Worm (Caenorhabditis elegans) whole organism, L2 larva: Measurements from ENCODE around the gene pqn-65.

Experiments
- alr-1 ChIP-seq: fragments of 150-350 bp; optimal IDR thresholded peaks from 2 replicates; lab custom pipeline; 2014; ENCODE audit warnings: missing biosample characterization, missing genetic modification characterization
- ceh-82 ChIP-seq: fragments of 150-350 bp; optimal IDR thresholded peaks from 2 replicates; lab custom pipeline; 2014; ENCODE audit warnings: missing biosample characterization, missing genetic modification characterization
- egl-27 ChIP-seq: sonication (generic microtip); optimal IDR thresholded peaks from 3 replicates; lab custom pipeline; 2017; ENCODE audit warnings: missing biosample characterization, missing genetic modification reagents, missing genetic modification characterization
- elt-3 ChIP-seq: sonication (generic microtip); optimal IDR thresholded peaks from 2 replicates; lab custom pipeline; 2017; ENCODE audit warnings: missing biosample characterization, missing genetic modification characterization
- sem-4 ChIP-seq: fragments of 150-350 bp; optimal IDR thresholded peaks from 2 replicates; lab custom pipeline; 2014; ENCODE audit warnings: missing biosample characterization, missing genetic modification reagents, missing genetic modification characterization
- unc-39 ChIP-seq: fragments of 150-350 bp; optimal IDR thresholded peaks from 2 replicates; lab custom pipeline; 2014; ENCODE audit warnings: missing biosample characterization, missing genetic modification characterization
- ztf-11 ChIP-seq: sonication (generic microtip); optimal IDR thresholded peaks from 2 replicates; lab custom pipeline; 2017; ENCODE audit warnings: missing biosample characterization, missing genetic modification characterization

ce11 chrX:4576272-4576671, 43.2 kb downstream of the pqn-65 start:
- TF ChIP-seq ceh-82 (tag; lab: Kevin White, UChicago) (no peak), sem-4 (tag; lab: Kevin White, UChicago) (no peak), elt-3 (no peak), unc-39 (no peak), ztf-11 (tag; lab: Kevin White, UChicago) (no peak), alr-1 (tag; lab: Kevin White, UChicago) (no peak), egl-27 (tag; lab: Kevin White, UChicago) (no peak)
